Worm (Caenorhabditis elegans) whole organism, young adult: Measurements from ENCODE around the gene W03H9.1.

Experiments used
- B0261.1 ChIP-seq: sonication (generic microtip); optimal IDR thresholded peaks from 2 replicates; lab custom pipeline; 2016; ENCODE audit warnings: mild to moderate bottlenecking, missing genetic modification characterization, moderate library complexity, missing compliant biosample characterization
- F52B5.7 ChIP-seq: sonication (generic microtip); optimal IDR thresholded peaks from 2 replicates; lab custom pipeline; 2016; ENCODE audit warnings: mild to moderate bottlenecking, missing genetic modification characterization, missing compliant biosample characterization
- Y67H2A.10 ChIP-seq: fragments of 200-800 bp; sonication (Bioruptor generic); conservative IDR thresholded peaks from 2 replicates; pipeline ENCODE4 v1.3.6; 2022; ENCODE audit warnings: missing genetic modification reagents, missing genetic modification characterization, missing compliant biosample characterization
- ama-1 ChIP-seq, 3 experiments: fragments of 150-350 bp in 1 of 3; sonication (generic microtip) in 2 of 3; optimal IDR thresholded peaks; 2 replicates each; lab custom pipeline; 2014 to 2018; ENCODE audit warnings: missing biosample characterization in 2 of 3, missing genetic modification characterization in 2 of 3, missing genetic modification reagents in 2 of 3
- atf-7 ChIP-seq: sonication (generic microtip); optimal IDR thresholded peaks from 2 replicates; lab custom pipeline; 2017; ENCODE audit warnings: mild to moderate bottlenecking, missing genetic modification characterization, missing compliant biosample characterization
- attf-3 ChIP-seq: fragments of 200-800 bp; sonication (Bioruptor generic); conservative IDR thresholded peaks from 2 replicates; pipeline ENCODE4 v1.3.6; 2022; ENCODE audit warnings: missing genetic modification reagents, missing genetic modification characterization, missing compliant biosample characterization
- attf-6 ChIP-seq: fragments of 200-800 bp; sonication (Bioruptor generic); IDR thresholded peaks from 2 replicates; pipeline ENCODE4 v1.3.6; 2022; ENCODE audit warnings: missing genetic modification reagents, missing genetic modification characterization, missing compliant biosample characterization
- cebp-1 ChIP-seq, 2 experiments: fragments of 200-800 bp in 1 of 2; sonication (Bioruptor generic) in 1 of 2; sonication (generic microtip) in 1 of 2; IDR thresholded peaks in 1 of 2; optimal IDR thresholded peaks in 1 of 2; 2 replicates each; pipeline versions ENCODE4 v1.3.6 to Lab custom; 2017 to 2022; ENCODE audit warnings: missing compliant biosample characterization in 2 of 2, missing genetic modification characterization in 2 of 2, mild to moderate bottlenecking in 1 of 2, missing genetic modification reagents in 1 of 2, moderate library complexity in 1 of 2
- dox-1 ChIP-seq: fragments of 200-800 bp; sonication (Bioruptor generic); IDR thresholded peaks from 2 replicates; pipeline ENCODE4 v1.3.6; 2022; ENCODE audit warnings: missing genetic modification reagents, missing genetic modification characterization, missing compliant biosample characterization
- efl-1 ChIP-seq: fragments of 150-350 bp; optimal IDR thresholded peaks from 2 replicates; lab custom pipeline; 2014; ENCODE audit warnings: missing biosample characterization, missing genetic modification reagents, missing genetic modification characterization
- ekl-4 ChIP-seq: fragments of 200-800 bp; sonication (Bioruptor generic); IDR thresholded peaks from 2 replicates; pipeline ENCODE4 v1.3.6; 2022; ENCODE audit warnings: missing genetic modification reagents, missing genetic modification characterization, missing compliant biosample characterization
- ets-4 ChIP-seq: fragments of 200-800 bp; sonication (Bioruptor generic); optimal IDR thresholded peaks from 2 replicates; lab custom pipeline; 2018; ENCODE audit warnings: mild to moderate bottlenecking, missing genetic modification characterization, missing compliant biosample characterization
- gei-17 ChIP-seq: fragments of 200-800 bp; sonication (Bioruptor generic); optimal IDR thresholded peaks from 2 replicates; lab custom pipeline; 2018; ENCODE audit warnings: mild to moderate bottlenecking, missing genetic modification characterization, missing compliant biosample characterization
- hlh-12 ChIP-seq: sonication (generic microtip); optimal IDR thresholded peaks from 2 replicates; lab custom pipeline; 2016; ENCODE audit warnings: missing genetic modification characterization, missing compliant biosample characterization
- hlh-26 ChIP-seq: fragments of 200-800 bp; sonication (Bioruptor generic); conservative IDR thresholded peaks from 2 replicates; pipeline ENCODE4 v1.3.6; 2022; ENCODE audit warnings: missing genetic modification reagents, missing genetic modification characterization, missing compliant biosample characterization
- hmg-1.2 ChIP-seq: fragments of 200-800 bp; sonication (Bioruptor generic); IDR thresholded peaks from 2 replicates; pipeline ENCODE4 v1.3.6; 2022; ENCODE audit warnings: missing genetic modification reagents, missing genetic modification characterization, missing compliant biosample characterization
- hsf-1 ChIP-seq: fragments of 200-800 bp; sonication (Bioruptor generic); IDR thresholded peaks from 2 replicates; pipeline ENCODE4 v1.3.6; 2022; ENCODE audit warnings: missing genetic modification reagents, missing genetic modification characterization, missing compliant biosample characterization
- lin-26 ChIP-seq: fragments of 200-800 bp; sonication (Bioruptor generic); IDR thresholded peaks from 2 replicates; pipeline ENCODE4 v1.3.6; 2022; ENCODE audit warnings: missing genetic modification reagents, missing genetic modification characterization, missing compliant biosample characterization
- lin-40 ChIP-seq: sonication (generic microtip); optimal IDR thresholded peaks from 2 replicates; lab custom pipeline; 2016; ENCODE audit warnings: missing genetic modification characterization, mild to moderate bottlenecking, missing compliant biosample characterization, missing genotype, missing genetic modification reagents
- lir-1 ChIP-seq: fragments of 200-800 bp; sonication (Bioruptor generic); conservative IDR thresholded peaks from 2 replicates; pipeline ENCODE4 v1.3.6; 2022; ENCODE audit warnings: missing genetic modification reagents, missing genetic modification characterization, missing compliant biosample characterization
- madf-3 ChIP-seq: fragments of 200-800 bp; sonication (Bioruptor generic); IDR thresholded peaks from 2 replicates; pipeline ENCODE4 v1.3.6; 2022; ENCODE audit warnings: missing genetic modification reagents, missing genetic modification characterization, missing compliant biosample characterization
- madf-6 ChIP-seq: fragments of 200-800 bp; sonication (Bioruptor generic); IDR thresholded peaks from 2 replicates; pipeline ENCODE4 v1.3.6; 2022; ENCODE audit warnings: missing genetic modification reagents, missing genetic modification characterization, missing compliant biosample characterization
- madf-8 ChIP-seq: fragments of 200-800 bp; sonication (Bioruptor generic); conservative IDR thresholded peaks from 2 replicates; pipeline ENCODE4 v1.3.6; 2022; ENCODE audit warnings: missing genetic modification reagents, missing genetic modification characterization, missing compliant biosample characterization
- nfyb-1 ChIP-seq: fragments of 200-800 bp; sonication (Bioruptor generic); IDR thresholded peaks from 2 replicates; pipeline ENCODE4 v1.3.6; 2022; ENCODE audit warnings: missing genetic modification reagents, missing genetic modification characterization, missing compliant biosample characterization
- nhr-27 ChIP-seq: fragments of 200-800 bp; sonication (Bioruptor generic); optimal IDR thresholded peaks from 2 replicates; lab custom pipeline; 2018; ENCODE audit warnings: mild to moderate bottlenecking, missing genetic modification characterization, moderate library complexity, missing compliant biosample characterization
- nhr-80 ChIP-seq: sonication (generic microtip); optimal IDR thresholded peaks from 2 replicates; lab custom pipeline; 2016; ENCODE audit warnings: missing genetic modification characterization, missing compliant biosample characterization
- rcor-1 ChIP-seq: fragments of 200-800 bp; sonication (Bioruptor generic); IDR thresholded peaks from 2 replicates; pipeline ENCODE4 v1.3.6; 2022; ENCODE audit warnings: missing genetic modification reagents, missing genetic modification characterization, missing compliant biosample characterization
- snpc-1.1 ChIP-seq: sonication (generic microtip); optimal IDR thresholded peaks from 2 replicates; lab custom pipeline; 2017; ENCODE audit warnings: missing genetic modification characterization, mild to moderate bottlenecking, missing compliant biosample characterization, antibody characterized with exemption, moderate library complexity, missing genotype, missing genetic modification reagents; ENCODE audit not compliant: insufficient read depth
- zfh-2 ChIP-seq: fragments of 200-800 bp; sonication (Bioruptor generic); conservative IDR thresholded peaks from 2 replicates; pipeline ENCODE4 v1.3.6; 2022; ENCODE audit warnings: missing genetic modification reagents, missing genetic modification characterization, missing compliant biosample characterization

The W03H9.1 gene

ce11 chrII:14102112-14102511 is 47.8 kb downstream of the W03H9.1 start:
- TF ChIP-seq ama-1 (optimal IDR thresholded peaks at IDR 0.05; lab: Kevin White, UChicago) (no peak), ama-1 (GFP tag; optimal IDR thresholded peaks at IDR 0.05; lab: Kevin White, UChicago) (no peak), madf-8 (GFP tag; lab: Robert Waterston, UW) (no peak), hmg-1.2 (peak; percentile 37; the same call in 1 of the 2 replicates), rcor-1 (GFP tag; lab: Robert Waterston, UW) (no peak), attf-6 (GFP tag; lab: Robert Waterston, UW) (no peak), gei-17 (no peak), madf-3 (no peak)

ce11 chrII:14100963-14101362 is 49.0 kb downstream of the W03H9.1 start, which contains the start of gene bkip-1:
bkip-1 (plus strand) TSS chrII:14101263.
- no peak for TF ChIP-seq atf-7
- no peak for TF ChIP-seq cebp-1 (GFP tag; IDR thresholded peaks at IDR 0.05; lab: Robert Waterston, UW)
- no peak for TF ChIP-seq cebp-1 (tag; optimal IDR thresholded peaks at IDR 0.05; lab: Kevin White, UChicago)

- no peak for TF ChIP-seq madf-6 (GFP tag; lab: Robert Waterston, UW)
- TF ChIP-seq hlh-12 (tag; lab: Kevin White, UChicago): no peak
- TF ChIP-seq lir-1: no peak
- no peak for TF ChIP-seq lin-26 (GFP tag; lab: Robert Waterston, UW)
- no peak for TF ChIP-seq lin-40 (tag; lab: Kevin White, UChicago)
- TF ChIP-seq nhr-27: no peak
- TF ChIP-seq dox-1 (GFP tag; lab: Robert Waterston, UW): no peak
- no peak for TF ChIP-seq Y67H2A.10 (GFP tag; lab: Robert Waterston, UW)
- TF ChIP-seq nhr-80 (tag; lab: Kevin White, UChicago): no peak
- no peak for TF ChIP-seq nfyb-1 (GFP tag; lab: Robert Waterston, UW)
- no peak for TF ChIP-seq F52B5.7 (tag; lab: Kevin White, UChicago)
Observed at ce11 chrII:14098348-14098747, 51.6 kb downstream of the W03H9.1 start.

ce11 chrII:14097518-14097917 is 52.4 kb downstream of the W03H9.1 start, which contains the start of gene Y39G8C.2:
Y39G8C.2 (minus strand) TSS chrII:14097618.
- TF ChIP-seq gei-17 (no peak), ets-4 (GFP tag; lab: Kevin White, UChicago) (no peak), efl-1 (no peak), hsf-1 (GFP tag; lab: Robert Waterston, UW) (no peak), ekl-4 (no peak), hlh-26 (GFP tag; lab: Robert Waterston, UW) (no peak), zfh-2 (GFP tag; lab: Robert Waterston, UW) (no peak), B0261.1 (tag; lab: Kevin White, UChicago) (no peak), snpc-1.1 (tag; lab: Kevin White, UChicago) (no peak), lin-26 (GFP tag; lab: Robert Waterston, UW) (no peak), attf-3 (GFP tag; lab: Robert Waterston, UW) (no peak)
- TF ChIP-seq, all 124 proteins: peak for 0
